Worm (Caenorhabditis elegans) whole organism, young adult: ENCODE data around the gene B0244.10.

Source experiments
- Y56A3A.18 ChIP-seq: fragments of 200-800 bp; sonication (Bioruptor generic); IDR thresholded peaks from 2 replicates; pipeline ENCODE4 v1.3.6; 2022; ENCODE audit warnings: missing genetic modification reagents, missing genetic modification characterization, missing compliant biosample characterization
- akir-1 ChIP-seq: fragments of 200-800 bp; sonication (Bioruptor generic); optimal IDR thresholded peaks from 2 replicates; lab custom pipeline; 2018; ENCODE audit warnings: mild to moderate bottlenecking, missing genetic modification characterization, moderate library complexity, missing compliant biosample characterization
- ama-1 ChIP-seq, 3 experiments: fragments of 150-350 bp in 1 of 3; sonication (generic microtip) in 2 of 3; optimal IDR thresholded peaks; 2 replicates each; lab custom pipeline; 2014 to 2018; ENCODE audit warnings: missing biosample characterization in 2 of 3, missing genetic modification characterization in 2 of 3, missing genetic modification reagents in 2 of 3
- dpl-1 ChIP-seq: fragments of 150-350 bp; optimal IDR thresholded peaks from 2 replicates; lab custom pipeline; 2014; ENCODE audit warnings: missing biosample characterization, missing genetic modification reagents, missing genetic modification characterization
- egl-18 ChIP-seq: fragments of 200-800 bp; sonication (Bioruptor generic); IDR thresholded peaks from 2 replicates; pipeline ENCODE4 v1.3.6; 2022; ENCODE audit warnings: missing genetic modification reagents, missing genetic modification characterization, missing compliant biosample characterization
- lir-1 ChIP-seq: fragments of 200-800 bp; sonication (Bioruptor generic); conservative IDR thresholded peaks from 2 replicates; pipeline ENCODE4 v1.3.6; 2022; ENCODE audit warnings: missing genetic modification reagents, missing genetic modification characterization, missing compliant biosample characterization
- mcd-1 ChIP-seq: fragments of 200-800 bp; sonication (Bioruptor generic); IDR thresholded peaks from 2 replicates; pipeline ENCODE4 v1.3.6; 2022; ENCODE audit warnings: missing genetic modification reagents, missing genetic modification characterization, missing compliant biosample characterization
- mxl-1 ChIP-seq: sonication (generic microtip); optimal IDR thresholded peaks from 2 replicates; lab custom pipeline; 2016; ENCODE audit warnings: missing genetic modification characterization, missing compliant biosample characterization
- nfya-1 ChIP-seq: sonication (generic microtip); optimal IDR thresholded peaks from 2 replicates; lab custom pipeline; 2017; ENCODE audit warnings: antibody characterized with exemption, missing compliant biosample characterization, missing genetic modification characterization, borderline replicate concordance; ENCODE audit not compliant: insufficient read depth
- rcor-1 ChIP-seq: fragments of 200-800 bp; sonication (Bioruptor generic); IDR thresholded peaks from 2 replicates; pipeline ENCODE4 v1.3.6; 2022; ENCODE audit warnings: missing genetic modification reagents, missing genetic modification characterization, missing compliant biosample characterization
- snpc-1.1 ChIP-seq: sonication (generic microtip); optimal IDR thresholded peaks from 2 replicates; lab custom pipeline; 2017; ENCODE audit warnings: missing genetic modification characterization, mild to moderate bottlenecking, missing compliant biosample characterization, antibody characterized with exemption, moderate library complexity, missing genotype, missing genetic modification reagents; ENCODE audit not compliant: insufficient read depth
- snpc-4 ChIP-seq, 5 experiments: fragments of 150-350 bp in 1 of 5; sonication (generic microtip) in 4 of 5; optimal IDR thresholded peaks; 2 replicates each; lab custom pipeline; 2014 to 2018; ENCODE audit warnings: missing genetic modification characterization in 5 of 5, missing biosample characterization in 3 of 5, antibody characterized with exemption in 2 of 5, mild to moderate bottlenecking in 2 of 5, missing compliant biosample characterization in 2 of 5, missing genotype in 2 of 5, moderate library complexity in 2 of 5, missing genetic modification reagents in 1 of 5

- TF ChIP-seq dpl-1 (GFP tag; lab: Kevin White, UChicago) (no peak), ama-1 (optimal IDR thresholded peaks at IDR 0.05; lab: Kevin White, UChicago) (no peak), ama-1 (GFP tag; optimal IDR thresholded peaks at IDR 0.05; lab: Kevin White, UChicago) (no peak), snpc-4 (GFP tag; optimal IDR thresholded peaks at IDR 0.05; lab: Kevin White, UChicago) (no peak), snpc-4 (tag; optimal IDR thresholded peaks at IDR 0.05; lab: Kevin White, UChicago) (no peak), mxl-1 (no peak), snpc-1.1 (tag; lab: Kevin White, UChicago) (no peak), nfya-1 (no peak), mcd-1 (GFP tag; lab: Robert Waterston, UW) (no peak), akir-1 (GFP tag; lab: Kevin White, UChicago) (no peak), egl-18 (no peak), Y56A3A.18 (GFP tag; lab: Robert Waterston, UW) (0 out of 2 replicates have a peak, but pooled peaks have one; percentile 23), lir-1 (GFP tag; lab: Robert Waterston, UW) (no peak), rcor-1 (no peak)
These were observed 19.9 kb upstream of the B0244.10 start for ce11 chrIII:5714984-5715454.
